Worm (Caenorhabditis elegans) whole organism, L4 larva: Measurements from ENCODE around the gene csb-1.

Experiments
- gei-8 ChIP-seq: fragments of 200-800 bp; sonication (Bioruptor generic); optimal IDR thresholded peaks from 2 replicates; lab custom pipeline; 2018; ENCODE audit warnings: mild to moderate bottlenecking, missing genetic modification characterization, missing compliant biosample characterization
- lin-39 ChIP-seq: fragments of 150-350 bp; optimal IDR thresholded peaks from 2 replicates; lab custom pipeline; 2014; ENCODE audit warnings: missing biosample characterization, missing genetic modification reagents, missing genetic modification characterization
- nhr-10 ChIP-seq: fragments of 150-350 bp; optimal IDR thresholded peaks from 2 replicates; lab custom pipeline; 2014; ENCODE audit warnings: missing biosample characterization, missing genetic modification characterization
- nhr-11 ChIP-seq: fragments of 150-350 bp; optimal IDR thresholded peaks from 2 replicates; lab custom pipeline; 2014; ENCODE audit warnings: missing biosample characterization, missing genetic modification characterization
- nhr-25 ChIP-seq: sonication (generic microtip); optimal IDR thresholded peaks from 2 replicates; lab custom pipeline; 2017; ENCODE audit warnings: missing genetic modification characterization, mild to moderate bottlenecking, missing compliant biosample characterization, antibody characterized with exemption, moderate library complexity, borderline replicate concordance; ENCODE audit not compliant: insufficient read depth
- pha-4 ChIP-seq, 2 experiments: fragments of 150-350 bp in 1 of 2; fragments of 200-800 bp in 1 of 2; sonication (Bioruptor generic) in 1 of 2; IDR thresholded peaks in 1 of 2; optimal IDR thresholded peaks in 1 of 2; 2 replicates each; pipeline versions ENCODE4 v1.3.6 to Lab custom; 2014 to 2022; ENCODE audit warnings: missing genetic modification characterization in 2 of 2, missing genetic modification reagents in 2 of 2, missing biosample characterization in 1 of 2, missing compliant biosample characterization in 1 of 2
- sdz-12 ChIP-seq: fragments of 200-800 bp; sonication (Bioruptor generic); optimal IDR thresholded peaks from 2 replicates; lab custom pipeline; 2018; ENCODE audit warnings: mild to moderate bottlenecking, missing genetic modification characterization, missing compliant biosample characterization

DNA sequence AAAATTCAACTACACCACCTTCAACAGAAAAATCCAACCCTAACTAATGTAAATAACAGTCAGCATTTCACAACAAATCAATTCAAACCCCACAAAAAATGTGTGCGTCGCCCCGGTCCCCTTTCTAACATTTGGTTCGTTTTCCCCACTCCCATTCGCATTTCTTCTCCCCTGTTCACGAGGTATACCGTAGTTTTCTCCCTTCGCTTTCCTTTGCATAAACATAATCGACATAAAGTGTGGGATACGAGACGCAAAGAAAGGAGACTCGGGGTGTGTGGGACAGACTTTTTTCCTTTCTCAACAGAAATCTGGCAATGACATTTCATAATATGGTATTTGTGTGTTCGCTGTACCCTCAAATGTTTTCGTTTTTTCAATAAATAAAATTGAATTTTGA, 54.4 kb downstream of the csb-1 start:
- TF ChIP-seq nhr-25 (tag; lab: Kevin White, UChicago): no peak
- TF ChIP-seq lin-39 (tag; lab: Kevin White, UChicago): no peak
- TF ChIP-seq pha-4 (GFP tag; IDR thresholded peaks at IDR 0.05; lab: Robert Waterston, UW): no peak
- TF ChIP-seq pha-4 (tag; optimal IDR thresholded peaks at IDR 0.05; lab: Kevin White, UChicago): no peak
- TF ChIP-seq nhr-10 (tag; lab: Kevin White, UChicago): no peak
- TF ChIP-seq nhr-11 (tag; lab: Kevin White, UChicago): no peak
- TF ChIP-seq gei-8 (GFP tag; lab: Kevin White, UChicago): no peak
- no peak for TF ChIP-seq sdz-12 (GFP tag; lab: Kevin White, UChicago)
